Worm (Caenorhabditis elegans): ENCODE results near the gene F30H5.3.

DNA sequence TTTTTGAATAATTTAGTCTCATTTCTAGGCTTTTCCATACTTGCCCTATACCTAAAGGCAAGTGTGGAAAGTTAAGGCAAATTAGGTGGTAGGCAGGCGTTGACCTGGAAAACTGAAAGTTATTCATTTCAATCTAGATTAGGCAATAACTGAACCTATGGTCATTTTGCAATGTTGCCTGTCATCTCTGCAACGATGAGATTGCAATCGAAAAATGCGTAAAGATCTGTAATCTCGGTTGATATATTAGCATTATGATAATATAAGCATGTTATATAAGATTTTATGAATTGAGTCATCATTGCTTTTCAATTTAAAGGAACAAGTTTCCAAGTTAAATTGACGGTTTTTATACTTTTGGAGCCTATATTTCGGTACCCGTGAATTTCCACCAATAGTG is 35.7 kb upstream of the F30H5.3 start:
- TF ChIP-seq lin-15B (tag; optimal IDR thresholded peaks at IDR 0.05) (no peak), unc-130 (tag; optimal IDR thresholded peaks at IDR 0.05) (no peak), ceh-63 (GFP tag; optimal IDR thresholded peaks at IDR 0.05) (no peak), ceh-82 (tag; optimal IDR thresholded peaks at IDR 0.05) (no peak), ceh-90 (tag; optimal IDR thresholded peaks at IDR 0.05) (no peak), zag-1 (tag; optimal IDR thresholded peaks at IDR 0.05) (no peak), egl-27 (tag; optimal IDR thresholded peaks at IDR 0.05) (no peak), lin-14 (GFP tag; optimal IDR thresholded peaks at IDR 0.05) (no peak)
